Worm (Caenorhabditis elegans): ENCODE measurements around the gene urm-1.

DNA sequence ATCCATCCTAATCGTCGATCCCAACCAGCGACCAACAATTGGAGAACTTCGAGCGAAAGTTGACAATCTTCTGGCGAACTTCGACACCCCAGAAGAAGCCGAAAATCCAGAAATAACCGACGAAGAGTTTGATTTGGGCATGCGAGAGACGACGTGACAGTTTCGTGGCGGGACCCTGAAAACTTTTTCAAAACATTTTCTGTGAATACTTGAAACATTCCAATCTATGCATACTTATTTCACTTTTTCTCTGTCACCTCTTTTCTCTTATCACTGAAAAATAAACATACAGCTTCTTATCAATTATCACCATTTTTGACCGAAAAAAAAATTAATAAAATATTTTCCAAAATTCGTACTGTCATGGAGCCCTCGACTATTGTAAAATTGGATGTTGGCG lies 23.3 kb upstream of the urm-1 start, which contains the start of gene D2045.8:
- TF ChIP-seq ets-4 (GFP tag; optimal IDR thresholded peaks at IDR 0.05) (no peak), sptf-2 (GFP tag; optimal IDR thresholded peaks at IDR 0.05) (no peak), lin-35 (GFP tag; optimal IDR thresholded peaks at IDR 0.05) (no peak), ZK185.1 (tag; optimal IDR thresholded peaks at IDR 0.05; ENCODE audit: poor library complexity, severe bottlenecking) (no peak), akir-1 (GFP tag; optimal IDR thresholded peaks at IDR 0.05) (no peak), unc-62 (GFP tag; optimal IDR thresholded peaks at IDR 0.05) (no peak), attf-5 (GFP tag; optimal IDR thresholded peaks at IDR 0.05) (no peak), let-607 (tag; optimal IDR thresholded peaks at IDR 0.05) (no peak), egl-18 (GFP tag; IDR thresholded peaks at IDR 0.05) (no peak)
